Worm (Caenorhabditis elegans) whole organism, L4 larva: Measurements from ENCODE around the gene gta-1.

Source experiments
- D1046.2 ChIP-seq: fragments of 200-800 bp; sonication (Bioruptor generic); IDR thresholded peaks from 2 replicates; pipeline ENCODE4 v1.3.6; 2022; ENCODE audit warnings: missing genetic modification characterization, missing compliant biosample characterization
- T20F7.1 ChIP-seq: fragments of 200-800 bp; sonication (Bioruptor generic); optimal IDR thresholded peaks from 2 replicates; lab custom pipeline; 2018; ENCODE audit warnings: mild to moderate bottlenecking, missing genetic modification characterization, missing compliant biosample characterization
- ZK337.2 ChIP-seq: fragments of 200-800 bp; sonication (Bioruptor generic); IDR thresholded peaks from 2 replicates; pipeline ENCODE4 v1.3.6; 2022; ENCODE audit warnings: missing genetic modification reagents, missing genetic modification characterization, missing compliant biosample characterization
- ZK546.5 ChIP-seq, 2 experiments: sonication (generic microtip); optimal IDR thresholded peaks; 2 replicates each; lab custom pipeline; 2017; ENCODE audit warnings: missing biosample characterization in 2 of 2, missing genetic modification characterization in 2 of 2
- aha-1 ChIP-seq: fragments of 150-350 bp; peaks from one replicate; lab custom pipeline; 2014; ENCODE audit warnings: missing biosample characterization, missing genetic modification characterization
- aly-2 ChIP-seq: sonication (generic microtip); optimal IDR thresholded peaks from 2 replicates; lab custom pipeline; 2018; ENCODE audit warnings: missing biosample characterization, missing genetic modification characterization
- ceh-32 ChIP-seq: sonication (generic microtip); optimal IDR thresholded peaks from 2 replicates; lab custom pipeline; 2016; ENCODE audit warnings: mild to moderate bottlenecking, missing genetic modification characterization, missing compliant biosample characterization; ENCODE audit not compliant: poor library complexity
- ces-1 ChIP-seq: fragments of 150-350 bp; sonication (generic microtip); optimal IDR thresholded peaks from 4 replicates; lab custom pipeline; 2014; ENCODE audit warnings: missing biosample characterization, missing genetic modification reagents, missing genetic modification characterization
- daf-19 ChIP-seq: fragments of 200-800 bp; sonication (Bioruptor generic); conservative IDR thresholded peaks from 2 replicates; pipeline ENCODE4 v1.3.6; 2022; ENCODE audit warnings: missing genetic modification characterization, missing compliant biosample characterization
- daf-8 ChIP-seq: fragments of 200-800 bp; sonication (Bioruptor generic); IDR thresholded peaks from 2 replicates; pipeline ENCODE4 v1.3.6; 2022; ENCODE audit warnings: missing genetic modification characterization, missing compliant biosample characterization
- egl-43 ChIP-seq: fragments of 200-800 bp; sonication (Bioruptor generic); IDR thresholded peaks from 2 replicates; pipeline ENCODE4 v1.3.6; 2022; ENCODE audit warnings: missing genetic modification reagents, missing genetic modification characterization, missing compliant biosample characterization
- fkh-10 ChIP-seq: fragments of 150-350 bp; optimal IDR thresholded peaks from 2 replicates; lab custom pipeline; 2014; ENCODE audit warnings: missing biosample characterization, missing genetic modification reagents, missing genetic modification characterization
- gei-8 ChIP-seq: fragments of 200-800 bp; sonication (Bioruptor generic); optimal IDR thresholded peaks from 2 replicates; lab custom pipeline; 2018; ENCODE audit warnings: mild to moderate bottlenecking, missing genetic modification characterization, missing compliant biosample characterization
- hlh-11 ChIP-seq: fragments of 200-800 bp; sonication (Bioruptor generic); optimal IDR thresholded peaks from 2 replicates; lab custom pipeline; 2018; ENCODE audit warnings: mild to moderate bottlenecking, missing genetic modification characterization, missing compliant biosample characterization
- jun-1 ChIP-seq: fragments of 150-350 bp; optimal IDR thresholded peaks from 2 replicates; lab custom pipeline; 2014; ENCODE audit warnings: missing biosample characterization, missing genetic modification reagents, missing genetic modification characterization
- lim-7 ChIP-seq: fragments of 200-800 bp; sonication (Bioruptor generic); IDR thresholded peaks from 2 replicates; pipeline ENCODE4 v1.3.6; 2022; ENCODE audit warnings: missing genetic modification characterization, missing compliant biosample characterization
- lin-1 ChIP-seq: fragments of 200-800 bp; sonication (Bioruptor generic); IDR thresholded peaks from 2 replicates; pipeline ENCODE4 v1.3.6; 2022; ENCODE audit warnings: missing genetic modification reagents, missing genetic modification characterization, missing compliant biosample characterization
- lin-13 ChIP-seq: fragments of 150-350 bp; optimal IDR thresholded peaks from 2 replicates; lab custom pipeline; 2014; ENCODE audit warnings: missing biosample characterization, missing genetic modification reagents, missing genetic modification characterization
- mdl-1 ChIP-seq, 2 experiments: fragments of 150-350 bp in 1 of 2; sonication (generic microtip) in 1 of 2; optimal IDR thresholded peaks; 2 replicates each; lab custom pipeline; 2014 to 2017; ENCODE audit warnings: missing biosample characterization in 2 of 2, missing genetic modification characterization in 2 of 2
- mdt-29 ChIP-seq: fragments of 200-800 bp; sonication (Bioruptor generic); IDR thresholded peaks from 2 replicates; pipeline ENCODE4 v1.3.6; 2022; ENCODE audit warnings: missing genetic modification reagents, missing genetic modification characterization, missing compliant biosample characterization
- mes-2 ChIP-seq: sonication (generic microtip); optimal IDR thresholded peaks from 2 replicates; lab custom pipeline; 2016; ENCODE audit warnings: missing genotype, mild to moderate bottlenecking, missing genetic modification characterization, missing compliant biosample characterization; ENCODE audit not compliant: poor library complexity, severe bottlenecking
- nhr-102 ChIP-seq: sonication (generic microtip); optimal IDR thresholded peaks from 2 replicates; lab custom pipeline; 2016; ENCODE audit warnings: mild to moderate bottlenecking, missing genetic modification characterization, moderate library complexity, missing compliant biosample characterization
- nhr-11 ChIP-seq: fragments of 150-350 bp; optimal IDR thresholded peaks from 2 replicates; lab custom pipeline; 2014; ENCODE audit warnings: missing biosample characterization, missing genetic modification characterization
- nhr-237 ChIP-seq: sonication (generic microtip); optimal IDR thresholded peaks from 2 replicates; lab custom pipeline; 2017; ENCODE audit warnings: missing biosample characterization, missing genetic modification characterization
- nhr-28 ChIP-seq: fragments of 150-350 bp; optimal IDR thresholded peaks from 2 replicates; lab custom pipeline; 2014; ENCODE audit warnings: missing biosample characterization, missing genetic modification characterization
- nhr-48 ChIP-seq: sonication (generic microtip); optimal IDR thresholded peaks from 2 replicates; lab custom pipeline; 2016; ENCODE audit warnings: mild to moderate bottlenecking, missing genetic modification characterization, missing compliant biosample characterization
- pha-4 ChIP-seq, 2 experiments: fragments of 150-350 bp in 1 of 2; fragments of 200-800 bp in 1 of 2; sonication (Bioruptor generic) in 1 of 2; IDR thresholded peaks in 1 of 2; optimal IDR thresholded peaks in 1 of 2; 2 replicates each; pipeline versions ENCODE4 v1.3.6 to Lab custom; 2014 to 2022; ENCODE audit warnings: missing genetic modification characterization in 2 of 2, missing genetic modification reagents in 2 of 2, missing biosample characterization in 1 of 2, missing compliant biosample characterization in 1 of 2
- sdz-12 ChIP-seq: fragments of 200-800 bp; sonication (Bioruptor generic); optimal IDR thresholded peaks from 2 replicates; lab custom pipeline; 2018; ENCODE audit warnings: mild to moderate bottlenecking, missing genetic modification characterization, missing compliant biosample characterization
- skn-1 ChIP-seq: fragments of 150-350 bp; optimal IDR thresholded peaks from 2 replicates; lab custom pipeline; 2014; ENCODE audit warnings: missing biosample characterization, missing genetic modification characterization
- snpc-4 ChIP-seq: fragments of 150-350 bp; optimal IDR thresholded peaks from 2 replicates; lab custom pipeline; 2014; ENCODE audit warnings: missing biosample characterization, missing genetic modification characterization
- unc-130 ChIP-seq: sonication (generic microtip); optimal IDR thresholded peaks from 2 replicates; lab custom pipeline; 2016; ENCODE audit warnings: missing genetic modification reagents, missing genetic modification characterization, missing compliant biosample characterization
- unc-62 ChIP-seq, 3 experiments: fragments of 150-350 bp in 1 of 3; sonication (generic microtip); optimal IDR thresholded peaks in 2 of 3; peaks in 1 of 3; 1 replicate in 1 of 3; 2 replicates in 2 of 3; lab custom pipeline; 2014 to 2017; ENCODE audit warnings: missing biosample characterization in 3 of 3, missing genetic modification characterization in 3 of 3, missing genetic modification reagents in 3 of 3, missing genotype in 1 of 3
- vab-7 ChIP-seq: fragments of 200-800 bp; sonication (Bioruptor generic); IDR thresholded peaks from 2 replicates; pipeline ENCODE4 v1.3.6; 2022; ENCODE audit warnings: missing genetic modification reagents, missing genetic modification characterization, missing compliant biosample characterization
- ztf-11 ChIP-seq: fragments of 150-350 bp; optimal IDR thresholded peaks from 2 replicates; lab custom pipeline; 2014; ENCODE audit warnings: missing biosample characterization, missing genetic modification characterization
- ztf-7 ChIP-seq: fragments of 150-350 bp; optimal IDR thresholded peaks from 2 replicates; lab custom pipeline; 2014; ENCODE audit warnings: missing biosample characterization, missing genetic modification characterization

gta-1 gene

ce11 chrIV:10194345-10194744, 13.9 kb downstream of the gta-1 start, which contains the start of gene ptrg-1:
TSS of gene ptrg-1 (minus strand) at chrIV:10194445.
- TF ChIP-seq nhr-237 (tag; lab: Kevin White, UChicago) (no peak), aha-1 (tag; lab: Kevin White, UChicago) (peak; percentile 3)

ce11 chrIV:10197317-10197867, 16.9 kb downstream of the gta-1 start, which contains the start of gene gon-4:
TSS of gene gon-4 (plus strand) at chrIV:10197817.
- no peak for TF ChIP-seq unc-62 (GFP tag; optimal IDR thresholded peaks at IDR 0.05 in 1 of 2; lab: Kevin White, UChicago)
- no peak for TF ChIP-seq unc-62 (tag; optimal IDR thresholded peaks at IDR 0.05; lab: Kevin White, UChicago)
- peak; percentile 63 for TF ChIP-seq nhr-28 (tag; lab: Kevin White, UChicago)
- TF ChIP-seq pha-4 (GFP tag; IDR thresholded peaks at IDR 0.05; lab: Robert Waterston, UW), result no peak
- TF ChIP-seq pha-4 (tag; optimal IDR thresholded peaks at IDR 0.05; lab: Kevin White, UChicago), result peak; percentile 52
- peak; percentile 81 for TF ChIP-seq mes-2
- peak; percentile 46 for TF ChIP-seq unc-130 (GFP tag; lab: Kevin White, UChicago)

ce11 chrIV:10206182-10206581, 25.7 kb downstream of the gta-1 start, which contains the start of gene K04D7.6:
TSS of gene K04D7.6 (minus strand) at chrIV:10206282.
- TF ChIP-seq nhr-102 (tag; lab: Kevin White, UChicago), result no peak
- no peak for TF ChIP-seq fkh-10 (GFP tag; lab: Kevin White, UChicago)
- no peak for TF ChIP-seq nhr-48 (tag; lab: Kevin White, UChicago)
- TF ChIP-seq skn-1, result no peak
- no peak for TF ChIP-seq snpc-4 (tag; lab: Kevin White, UChicago)
- no peak for TF ChIP-seq mdt-29 (GFP tag; lab: Robert Waterston, UW)
- no peak for TF ChIP-seq aly-2 (tag; lab: Kevin White, UChicago)
- TF ChIP-seq ces-1 (GFP tag; lab: Kevin White, UChicago), result no peak
- TF ChIP-seq lin-13 (GFP tag; lab: Kevin White, UChicago), result no peak
- TF ChIP-seq mdl-1 (tag; optimal IDR thresholded peaks at IDR 0.05; lab: Kevin White, UChicago), result no peak
- TF ChIP-seq D1046.2 (GFP tag; lab: Robert Waterston, UW), result no peak
- TF ChIP-seq unc-130 (GFP tag; lab: Kevin White, UChicago), result no peak
- TF ChIP-seq ZK337.2 (GFP tag; lab: Robert Waterston, UW), result no peak
- no peak for TF ChIP-seq hlh-11 (tag; lab: Kevin White, UChicago)
- no peak for TF ChIP-seq unc-62 (GFP tag; optimal IDR thresholded peaks at IDR 0.05 in 1 of 2; lab: Kevin White, UChicago)
- no peak for TF ChIP-seq unc-62 (tag; optimal IDR thresholded peaks at IDR 0.05; lab: Kevin White, UChicago)
- TF ChIP-seq lim-7 (GFP tag; lab: Robert Waterston, UW), result no peak
- TF ChIP-seq T20F7.1 (GFP tag; lab: Kevin White, UChicago), result no peak
- TF ChIP-seq ZK546.5 (tag; optimal IDR thresholded peaks at IDR 0.05; lab: Kevin White, UChicago), result no peak

- no peak for TF ChIP-seq ztf-7 (tag; lab: Kevin White, UChicago)
- TF ChIP-seq ceh-32, result no peak
- no peak for TF ChIP-seq ztf-11 (tag; lab: Kevin White, UChicago)
- TF ChIP-seq egl-43 (GFP tag; lab: Robert Waterston, UW), result no peak
- no peak for TF ChIP-seq sdz-12 (GFP tag; lab: Kevin White, UChicago)
- no peak for TF ChIP-seq daf-8 (GFP tag; lab: Robert Waterston, UW)
- no peak for TF ChIP-seq nhr-11 (tag; lab: Kevin White, UChicago)
- no peak for TF ChIP-seq mdt-29 (GFP tag; lab: Robert Waterston, UW)
- no peak for TF ChIP-seq jun-1 (tag; lab: Kevin White, UChicago)
- TF ChIP-seq unc-62 (GFP tag; optimal IDR thresholded peaks at IDR 0.05 in 1 of 2; lab: Kevin White, UChicago), result no peak
- no peak for TF ChIP-seq unc-62 (tag; optimal IDR thresholded peaks at IDR 0.05; lab: Kevin White, UChicago)
- TF ChIP-seq daf-19 (GFP tag; lab: Robert Waterston, UW), result no peak
- no peak for TF ChIP-seq lin-1 (GFP tag; lab: Robert Waterston, UW)
- no peak for TF ChIP-seq vab-7 (GFP tag; lab: Robert Waterston, UW)
- no peak for TF ChIP-seq gei-8 (GFP tag; lab: Kevin White, UChicago)
These were observed 34.4 kb downstream of the gta-1 start, which contains the start of gene abt-1 for ce11 chrIV:10214811-10215210. TSS of gene abt-1 (minus strand) at chrIV:10214911.
